Worm (Caenorhabditis elegans) whole organism, L3 larva: ENCODE data around the gene cyp-34A2.

Experiments used
- elt-2 ChIP-seq: sonication (generic microtip); optimal IDR thresholded peaks from 2 replicates; lab custom pipeline; 2016; ENCODE audit warnings: missing genetic modification reagents, mild to moderate bottlenecking, missing genetic modification characterization, missing compliant biosample characterization
- lin-15B ChIP-seq: fragments of 150-350 bp; optimal IDR thresholded peaks from 2 replicates; lab custom pipeline; 2014; ENCODE audit warnings: missing biosample characterization, missing genetic modification characterization
- mdl-1 ChIP-seq: fragments of 150-350 bp; optimal IDR thresholded peaks from 2 replicates; lab custom pipeline; 2014; ENCODE audit warnings: missing biosample characterization, missing genetic modification characterization
- nhr-23 ChIP-seq: fragments of 150-350 bp; optimal IDR thresholded peaks from 2 replicates; lab custom pipeline; 2014; ENCODE audit warnings: missing biosample characterization, missing genetic modification reagents, missing genetic modification characterization
- zag-1 ChIP-seq: fragments of 150-350 bp; optimal IDR thresholded peaks from 2 replicates; lab custom pipeline; 2014; ENCODE audit warnings: missing biosample characterization, missing genetic modification characterization

DNA sequence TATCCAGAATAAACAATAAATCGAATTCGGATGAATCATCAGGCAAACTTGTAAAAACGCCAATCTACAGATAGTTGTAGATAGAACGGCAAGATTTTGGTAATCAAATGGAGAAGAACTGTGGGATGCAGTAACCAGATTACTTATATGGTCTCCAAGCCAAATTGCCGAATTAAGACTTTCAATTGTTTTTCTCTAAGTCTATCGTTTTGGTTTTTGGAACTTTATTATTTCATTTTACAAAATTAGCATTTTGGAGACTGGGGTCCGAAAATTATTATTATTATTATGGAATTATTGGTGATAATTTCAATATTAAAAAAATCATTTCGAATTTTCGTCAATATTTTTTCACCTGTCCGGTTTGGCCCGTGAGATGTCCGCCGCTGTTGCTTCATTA, 48.5 kb upstream of the cyp-34A2 start, which contains the start of gene clec-228:
- TF ChIP-seq elt-2 (tag; lab: Kevin White, UChicago) = no peak
- no peak for TF ChIP-seq lin-15B
- no peak for TF ChIP-seq mdl-1 (tag; lab: Kevin White, UChicago)
- no peak for TF ChIP-seq zag-1 (tag; lab: Kevin White, UChicago)
- no peak for TF ChIP-seq nhr-23 (tag; lab: Kevin White, UChicago)
